Fruit fly (Drosophila melanogaster): Measurements from ENCODE around the gene CG43291.

Gene CG43291

DNA sequence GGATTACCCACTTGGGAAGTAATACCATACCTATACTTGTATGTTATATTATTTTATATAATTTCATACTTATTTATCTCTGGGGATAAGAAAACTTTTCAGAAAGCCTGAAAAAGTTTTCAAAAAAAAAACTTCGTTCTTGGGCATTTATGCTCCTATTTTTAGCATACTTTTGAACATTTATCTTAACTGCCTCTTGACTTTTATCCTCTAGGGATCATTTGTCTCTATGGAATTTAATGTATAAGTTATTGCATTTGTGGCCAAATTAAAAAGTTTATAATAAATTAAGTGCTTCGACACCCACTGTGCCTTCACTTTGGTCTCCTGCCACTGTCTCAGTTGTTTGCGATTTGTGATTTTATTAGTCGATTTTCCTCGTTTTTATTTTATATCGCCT, 35.8 kb upstream of the CG43291 start:
- TF ChIP-seq CG8159 (tag; optimal IDR thresholded peaks at IDR 0.05) (peak; percentile 15), CG17806 (tag; optimal IDR thresholded peaks at IDR 0.05) (peak; percentile 17), CG10348 (GFP tag; IDR thresholded peaks at IDR 0.05) (no peak), CG12605 (GFP tag; IDR thresholded peaks at IDR 0.05) (no peak), CG13204 (GFP tag; optimal IDR thresholded peaks at IDR 0.05) (no peak), Snoo (tag; optimal IDR thresholded peaks at IDR 0.05) (peak; percentile 10), CG32121 (GFP tag; IDR thresholded peaks at IDR 0.05) (no peak; the same call in 1 of the 2 replicates), CG8301 (tag; optimal IDR thresholded peaks at IDR 0.05) (peak; percentile 67), fd96Ca (GFP tag; IDR thresholded peaks at IDR 0.05) (no peak), D1 (tag; optimal IDR thresholded peaks at IDR 0.05) (no peak), CG9948 (tag; optimal IDR thresholded peaks at IDR 0.05) (peak; percentile 51), rn (GFP tag; IDR thresholded peaks at IDR 0.05) (no peak), EcR (GFP tag; optimal IDR thresholded peaks at IDR 0.05) (no peak), gl (tag; optimal IDR thresholded peaks at IDR 0.05) (no peak), CG15710 (tag; optimal IDR thresholded peaks at IDR 0.05) (no peak), Ets98B (GFP tag; IDR thresholded peaks at IDR 0.05) (no peak), CG14655 (GFP tag; optimal IDR thresholded peaks at IDR 0.05) (peak; percentile 79), CG4496 (GFP tag; IDR thresholded peaks at IDR 0.05) (peak; percentile 28; the same call in 1 of the 3 replicates), Pif1B (GFP tag; optimal IDR thresholded peaks at IDR 0.05) (peak; percentile 19), Pif1A (GFP tag; optimal IDR thresholded peaks at IDR 0.05) (peak; percentile 37), CG34367 (tag; optimal IDR thresholded peaks at IDR 0.05) (no peak)

DNA sequence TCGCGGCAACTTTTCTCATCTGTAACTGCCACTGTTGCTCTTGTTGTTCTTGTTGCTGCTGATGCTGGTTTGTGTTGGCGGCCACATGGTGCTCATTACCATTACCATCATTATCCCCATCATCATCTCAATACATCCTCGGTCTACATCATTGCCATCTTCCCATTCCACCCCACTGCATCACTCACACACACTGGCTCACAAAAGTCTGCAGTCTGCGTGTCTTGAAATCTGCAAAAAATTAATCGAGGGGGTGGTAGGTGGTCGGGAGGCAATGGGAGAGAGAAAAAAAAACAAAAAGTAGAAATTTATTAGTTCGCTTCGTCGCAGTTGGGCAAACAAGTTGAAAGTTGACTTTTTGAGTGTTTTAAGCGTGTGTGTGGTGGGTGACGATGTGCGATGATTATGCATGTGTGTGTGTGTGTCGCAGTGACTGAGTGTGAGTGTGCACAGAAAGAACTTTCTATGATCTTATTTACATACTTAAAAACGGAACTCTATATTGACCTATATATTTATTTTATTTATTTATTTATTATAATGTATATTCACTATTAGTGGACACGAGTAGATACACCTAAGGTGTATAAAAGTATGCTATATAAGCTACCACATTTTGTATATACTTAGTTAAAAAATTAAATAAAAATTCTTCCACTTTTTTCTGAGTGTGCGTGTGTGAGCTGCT, 35.0 kb upstream of the CG43291 start:
- TF ChIP-seq EcR (GFP tag; optimal IDR thresholded peaks at IDR 0.05) (no peak), Snoo (tag; optimal IDR thresholded peaks at IDR 0.05) (no peak), CG4496 (GFP tag; IDR thresholded peaks at IDR 0.05) (peak; percentile 46; the same call in 1 of the 3 replicates), rn (GFP tag; IDR thresholded peaks at IDR 0.05) (no peak), CG32121 (GFP tag; IDR thresholded peaks at IDR 0.05) (peak; percentile 54), CG10348 (GFP tag; IDR thresholded peaks at IDR 0.05) (no peak), CG9948 (tag; optimal IDR thresholded peaks at IDR 0.05) (peak; percentile 31), gl (tag; optimal IDR thresholded peaks at IDR 0.05) (no peak), Ets98B (GFP tag; IDR thresholded peaks at IDR 0.05) (peak; percentile 47), CG13204 (GFP tag; optimal IDR thresholded peaks at IDR 0.05) (no peak), CG15710 (tag; optimal IDR thresholded peaks at IDR 0.05) (peak; percentile 12), CG14655 (GFP tag; optimal IDR thresholded peaks at IDR 0.05) (peak; percentile 70), Pif1A (GFP tag; optimal IDR thresholded peaks at IDR 0.05) (peak; percentile 9), CG8301 (tag; optimal IDR thresholded peaks at IDR 0.05) (peak; percentile 41), CG34367 (tag; optimal IDR thresholded peaks at IDR 0.05) (peak; percentile 7), CG8159 (tag; optimal IDR thresholded peaks at IDR 0.05) (peak; percentile 20), CG17806 (tag; optimal IDR thresholded peaks at IDR 0.05) (peak; percentile 23), CG12605 (GFP tag; IDR thresholded peaks at IDR 0.05) (no peak), D1 (tag; optimal IDR thresholded peaks at IDR 0.05) (no peak), fd96Ca (GFP tag; IDR thresholded peaks at IDR 0.05) (no peak), Pif1B (GFP tag; optimal IDR thresholded peaks at IDR 0.05) (no peak)

dm6 chr3R:14278523-14279303, 34.2 kb upstream of the CG43291 start:
- TF ChIP-seq CG9948 (tag; optimal IDR thresholded peaks at IDR 0.05) (peak; percentile 50), Snoo (tag; optimal IDR thresholded peaks at IDR 0.05) (no peak), CG10348 (GFP tag; IDR thresholded peaks at IDR 0.05) (no peak), CG14655 (GFP tag; optimal IDR thresholded peaks at IDR 0.05) (peak; percentile 31), CG8159 (tag; optimal IDR thresholded peaks at IDR 0.05) (peak; percentile 45), D1 (tag; optimal IDR thresholded peaks at IDR 0.05) (no peak), CG13204 (GFP tag; optimal IDR thresholded peaks at IDR 0.05) (peak; percentile 75), CG8301 (tag; optimal IDR thresholded peaks at IDR 0.05) (peak; percentile 15), Pif1B (GFP tag; optimal IDR thresholded peaks at IDR 0.05) (peak; percentile 66), CG4496 (GFP tag; IDR thresholded peaks at IDR 0.05) (peak; percentile 84), CG12605 (GFP tag; IDR thresholded peaks at IDR 0.05) (peak; percentile 69), Ets98B (GFP tag; IDR thresholded peaks at IDR 0.05) (peak; percentile 79), EcR (GFP tag; optimal IDR thresholded peaks at IDR 0.05) (peak; percentile 69), CG15710 (tag; optimal IDR thresholded peaks at IDR 0.05) (peak; percentile 53), CG17806 (tag; optimal IDR thresholded peaks at IDR 0.05) (peak; percentile 21), gl (tag; optimal IDR thresholded peaks at IDR 0.05) (peak; percentile 88), CG32121 (GFP tag; IDR thresholded peaks at IDR 0.05) (no peak; the same call in 1 of the 2 replicates), rn (GFP tag; IDR thresholded peaks at IDR 0.05) (no peak), CG34367 (tag; optimal IDR thresholded peaks at IDR 0.05) (peak; percentile 33), fd96Ca (GFP tag; IDR thresholded peaks at IDR 0.05) (peak; percentile 63; the same call in 2 of the 3 replicates), Pif1A (GFP tag; optimal IDR thresholded peaks at IDR 0.05) (peak; percentile 37)

- peak; percentile 96 for TF ChIP-seq fd96Ca (GFP tag; IDR thresholded peaks at IDR 0.05)
- TF ChIP-seq EcR (GFP tag; optimal IDR thresholded peaks at IDR 0.05): peak; percentile 72
- peak; percentile 98 for TF ChIP-seq CG32121 (GFP tag; IDR thresholded peaks at IDR 0.05)
- TF ChIP-seq Snoo (tag; optimal IDR thresholded peaks at IDR 0.05): peak; percentile 93
- TF ChIP-seq CG4496 (GFP tag; IDR thresholded peaks at IDR 0.05): peak; percentile 97
- TF ChIP-seq CG8301 (tag; optimal IDR thresholded peaks at IDR 0.05): peak; percentile 96
- peak; percentile 98 for TF ChIP-seq Pif1B (GFP tag; optimal IDR thresholded peaks at IDR 0.05)
- peak; percentile 96 for TF ChIP-seq rn (GFP tag; IDR thresholded peaks at IDR 0.05)
- TF ChIP-seq CG17806 (tag; optimal IDR thresholded peaks at IDR 0.05): peak; percentile 97
- TF ChIP-seq CG14655 (GFP tag; optimal IDR thresholded peaks at IDR 0.05): peak; percentile 97
- peak; percentile 94 for TF ChIP-seq CG34367 (tag; optimal IDR thresholded peaks at IDR 0.05)
- TF ChIP-seq CG12605 (GFP tag; IDR thresholded peaks at IDR 0.05): peak; percentile 97
- TF ChIP-seq CG10348 (GFP tag; IDR thresholded peaks at IDR 0.05): peak; percentile 77
- TF ChIP-seq CG9948 (tag; optimal IDR thresholded peaks at IDR 0.05): peak; percentile 97
- peak; percentile 90 for TF ChIP-seq gl (tag; optimal IDR thresholded peaks at IDR 0.05)
- peak; percentile 98 for TF ChIP-seq CG15710 (tag; optimal IDR thresholded peaks at IDR 0.05)
- peak; percentile 98 for TF ChIP-seq CG8159 (tag; optimal IDR thresholded peaks at IDR 0.05)
- TF ChIP-seq CG13204 (GFP tag; optimal IDR thresholded peaks at IDR 0.05): peak; percentile 96
- peak; percentile 97 for TF ChIP-seq Ets98B (GFP tag; IDR thresholded peaks at IDR 0.05)
- TF ChIP-seq Pif1A (GFP tag; optimal IDR thresholded peaks at IDR 0.05): peak; percentile 96
- peak; percentile 97 for TF ChIP-seq D1 (tag; optimal IDR thresholded peaks at IDR 0.05)
These were observed 33.5 kb upstream of the CG43291 start for dm6 chr3R:14277894-14278522.
